Worm (Caenorhabditis elegans): ENCODE data around the gene F54E7.9.

ce11 chrIII:5719832-5720194, 42.1 kb upstream of the F54E7.9 start:
- TF ChIP-seq hlh-13 (GFP tag; optimal IDR thresholded peaks at IDR 0.05) = no peak
- TF ChIP-seq tbx-7 (tag; optimal IDR thresholded peaks at IDR 0.05) = no peak
- no peak for TF ChIP-seq ama-1 (optimal IDR thresholded peaks at IDR 0.05)

Measured in whole organism, late embryonic.